Worm (Caenorhabditis elegans) whole organism, L3 larva: Measurements from ENCODE around the gene Y43F8B.25.

Source experiments
- ZK546.5 ChIP-seq: sonication (generic microtip); optimal IDR thresholded peaks from 2 replicates; lab custom pipeline; 2017; ENCODE audit warnings: missing biosample characterization, missing genetic modification characterization
- ceh-16 ChIP-seq: sonication (generic microtip); optimal IDR thresholded peaks from 2 replicates; lab custom pipeline; 2017; ENCODE audit warnings: missing biosample characterization, missing genetic modification characterization
- egl-27 ChIP-seq: sonication (generic microtip); optimal IDR thresholded peaks from 4 replicates; lab custom pipeline; 2017; ENCODE audit warnings: missing biosample characterization, missing genetic modification reagents, missing genetic modification characterization
- fkh-10 ChIP-seq: sonication (generic microtip); optimal IDR thresholded peaks from 2 replicates; lab custom pipeline; 2017; ENCODE audit warnings: missing biosample characterization, missing genetic modification reagents, missing genetic modification characterization
- mdl-1 ChIP-seq: fragments of 150-350 bp; optimal IDR thresholded peaks from 2 replicates; lab custom pipeline; 2014; ENCODE audit warnings: missing biosample characterization, missing genetic modification characterization
- nhr-237 ChIP-seq: fragments of 150-350 bp; optimal IDR thresholded peaks from 2 replicates; lab custom pipeline; 2014; ENCODE audit warnings: missing biosample characterization, missing genetic modification characterization
- nhr-67 ChIP-seq: fragments of 150-350 bp; optimal IDR thresholded peaks from 2 replicates; lab custom pipeline; 2014; ENCODE audit warnings: missing biosample characterization, missing genetic modification characterization
- nhr-77 ChIP-seq: fragments of 150-350 bp; optimal IDR thresholded peaks from 2 replicates; lab custom pipeline; 2014; ENCODE audit warnings: missing biosample characterization, missing genetic modification characterization
- pqm-1 ChIP-seq: fragments of 150-350 bp; optimal IDR thresholded peaks from 2 replicates; lab custom pipeline; 2017; ENCODE audit warnings: missing biosample characterization, missing genetic modification characterization, inconsistent platforms
- snpc-4 ChIP-seq: fragments of 150-350 bp; optimal IDR thresholded peaks from 2 replicates; lab custom pipeline; 2014; ENCODE audit warnings: missing biosample characterization, missing genetic modification characterization
- tbx-2 ChIP-seq: sonication (generic microtip); optimal IDR thresholded peaks from 2 replicates; lab custom pipeline; 2016; ENCODE audit warnings: mild to moderate bottlenecking, missing genetic modification characterization, missing compliant biosample characterization

DNA sequence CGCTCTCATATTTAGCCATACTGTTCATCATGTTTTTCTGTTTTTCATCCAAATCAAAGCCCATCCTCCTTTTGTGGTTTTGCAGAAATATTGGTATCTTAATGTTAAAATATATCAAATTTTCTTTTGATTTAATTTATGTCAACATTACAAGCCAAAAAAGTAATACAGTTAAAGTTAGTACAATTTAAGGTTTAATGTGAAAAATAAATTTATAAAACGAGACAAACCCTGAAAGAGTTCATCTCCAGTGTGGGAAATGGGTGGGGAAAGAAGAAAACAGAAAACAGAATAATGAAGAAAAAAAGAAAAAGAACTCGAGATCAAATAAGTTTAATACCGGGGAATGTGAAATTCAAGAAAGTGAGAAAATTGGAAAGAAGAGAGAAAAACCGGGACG, 13.9 kb upstream of the Y43F8B.25 start, which contains the start of gene M04C3.2:
- TF ChIP-seq fkh-10: no peak
- no peak for TF ChIP-seq ceh-16 (tag; lab: Kevin White, UChicago)
- no peak for TF ChIP-seq nhr-237
- no peak for TF ChIP-seq egl-27
- TF ChIP-seq nhr-77 (tag; lab: Kevin White, UChicago): no peak
- TF ChIP-seq tbx-2 (tag; lab: Kevin White, UChicago): no peak
- TF ChIP-seq snpc-4 (tag; lab: Kevin White, UChicago): no peak
- TF ChIP-seq nhr-67 (tag; lab: Kevin White, UChicago): no peak
- no peak for TF ChIP-seq ZK546.5
- TF ChIP-seq pqm-1 (tag; lab: Kevin White, UChicago): no peak
- TF ChIP-seq mdl-1 (tag; lab: Kevin White, UChicago): no peak
